Worm (Caenorhabditis elegans): ENCODE data around the gene F21A3.4.
A peak's percentile ranks its signal among the peaks of the same experiment; 100 is the strongest.

F21A3.4 gene

ce11 chrV:15511613-15512216 is 24.7 kb upstream of the F21A3.4 start, which contains the start of gene rpl-38:
rpl-38 (plus strand) TSS chrV:15512166.
- peak; percentile 92 for TF ChIP-seq snu-23 (GFP tag; optimal IDR thresholded peaks at IDR 0.05)
- TF ChIP-seq C04F5.9 (tag; optimal IDR thresholded peaks at IDR 0.05), result peak; percentile 47
- peak; percentile 73 to 84 (median 82) for TF ChIP-seq dpl-1 (GFP tag; optimal IDR thresholded peaks at IDR 0.05)
- no peak for TF ChIP-seq unc-98 (GFP tag; IDR thresholded peaks at IDR 0.05)
- TF ChIP-seq mdl-1 (tag; optimal IDR thresholded peaks at IDR 0.05), result peak in 1 of 2 experiments; percentile 66
- no peak for TF ChIP-seq sptf-1 (tag; optimal IDR thresholded peaks at IDR 0.05)
- no peak for TF ChIP-seq ceh-8 (GFP tag; optimal IDR thresholded peaks at IDR 0.05)
- peak; percentile 62 for TF ChIP-seq nhr-77 (tag; optimal IDR thresholded peaks at IDR 0.05)
- TF ChIP-seq grh-1 (GFP tag; IDR thresholded peaks at IDR 0.05), result peak; percentile 64
- TF ChIP-seq nhr-20 (tag; optimal IDR thresholded peaks at IDR 0.05), result peak; percentile 86
- TF ChIP-seq ets-5 (GFP tag; IDR thresholded peaks at IDR 0.05), result no peak
- TF ChIP-seq isw-1 (GFP tag; IDR thresholded peaks at IDR 0.05), result peak; percentile 86
- no peak for TF ChIP-seq tlp-1 (tag; optimal IDR thresholded peaks at IDR 0.05)
- peak; percentile 35 for TF ChIP-seq hpl-2 (GFP tag; optimal IDR thresholded peaks at IDR 0.05)
- TF ChIP-seq nhr-84 (tag; optimal IDR thresholded peaks at IDR 0.05), result no peak
- no peak for TF ChIP-seq egl-27 (tag; optimal IDR thresholded peaks at IDR 0.05)
- peak; percentile 66 for TF ChIP-seq aly-2 (tag; optimal IDR thresholded peaks at IDR 0.05)
- peak; percentile 7 for TF ChIP-seq nhr-237 (tag; optimal IDR thresholded peaks at IDR 0.05)
- TF ChIP-seq fkh-10 (GFP tag; optimal IDR thresholded peaks at IDR 0.05), result peak; percentile 35
- peak; percentile 77 for TF ChIP-seq irx-1 (tag; optimal IDR thresholded peaks at IDR 0.05)
- TF ChIP-seq nhr-85 (tag), result peak; percentile 91
- peak; percentile 94 for TF ChIP-seq C16A3.4 (tag; optimal IDR thresholded peaks at IDR 0.05)
- peak; percentile 76 for TF ChIP-seq jun-1 (tag; optimal IDR thresholded peaks at IDR 0.05)
- TF ChIP-seq F16B12.6 (tag; optimal IDR thresholded peaks at IDR 0.05), result peak; percentile 50
- peak; percentile 69 for TF ChIP-seq snpc-4 (tag; optimal IDR thresholded peaks at IDR 0.05)
- TF ChIP-seq skn-1 (tag; optimal IDR thresholded peaks at IDR 0.05), result peak; percentile 76
- no peak for TF ChIP-seq zag-1 (tag; optimal IDR thresholded peaks at IDR 0.05)
- no peak for TF ChIP-seq pqm-1 (tag; optimal IDR thresholded peaks at IDR 0.05)
- peak; percentile 86 for TF ChIP-seq nhr-19 (GFP tag; conservative IDR thresholded peaks at IDR 0.05)
- TF ChIP-seq nhr-12 (tag; optimal IDR thresholded peaks at IDR 0.05), result no peak
- TF ChIP-seq lin-13 (GFP tag; optimal IDR thresholded peaks at IDR 0.05), result peak; percentile 77
- TF ChIP-seq rnt-1 (tag; optimal IDR thresholded peaks at IDR 0.05), result peak; percentile 89
- peak; percentile 68 for TF ChIP-seq fos-1 (tag; optimal IDR thresholded peaks at IDR 0.05)
- TF ChIP-seq sup-37 (GFP tag; optimal IDR thresholded peaks at IDR 0.05), result peak; percentile 29
- TF ChIP-seq nhr-90 (tag; optimal IDR thresholded peaks at IDR 0.05; ENCODE audit: poor library complexity), result peak; percentile 80
- TF ChIP-seq ces-1 (GFP tag; optimal IDR thresholded peaks at IDR 0.05), result peak; percentile 17
- peak; percentile 83 to 89 for TF ChIP-seq lin-35 (GFP tag; optimal IDR thresholded peaks at IDR 0.05)
- peak; percentile 90 for TF ChIP-seq nhr-71 (tag; optimal IDR thresholded peaks at IDR 0.05)
- peak; percentile 88 to 89 for TF ChIP-seq efl-1 (optimal IDR thresholded peaks at IDR 0.05)
- peak; percentile 81 to 98 for TF ChIP-seq efl-1 (GFP tag; optimal IDR thresholded peaks at IDR 0.05 in 1 of 2)
- TF ChIP-seq ztf-4 (tag; optimal IDR thresholded peaks at IDR 0.05), result peak; percentile 50
- peak; percentile 67 for TF ChIP-seq elt-2 (tag; optimal IDR thresholded peaks at IDR 0.05)
- TF ChIP-seq fkh-4 (tag; optimal IDR thresholded peaks at IDR 0.05; ENCODE audit: borderline replicate concordance), result peak; percentile 45
- TF ChIP-seq nhr-47 (tag; optimal IDR thresholded peaks at IDR 0.05), result peak; percentile 87
- peak in 1 of 2 experiments; percentile 18 for TF ChIP-seq ztf-11 (tag; optimal IDR thresholded peaks at IDR 0.05)
- TF ChIP-seq swsn-7 (tag; optimal IDR thresholded peaks at IDR 0.05), result peak; percentile 83
- peak; percentile 42 for TF ChIP-seq nhr-11 (tag; optimal IDR thresholded peaks at IDR 0.05)
- peak; percentile 78 for TF ChIP-seq xbp-1 (tag; optimal IDR thresholded peaks at IDR 0.05)
- TF ChIP-seq vab-15 (tag; optimal IDR thresholded peaks at IDR 0.05), result peak; percentile 22
- TF ChIP-seq fkh-8 (tag; optimal IDR thresholded peaks at IDR 0.05), result peak; percentile 68
- peak in 3 of 6 experiments; percentile 55 to 68 (median 57) for TF ChIP-seq elt-3 (tag; optimal IDR thresholded peaks at IDR 0.05)
- TF ChIP-seq unc-86 (tag; optimal IDR thresholded peaks at IDR 0.05), result peak; percentile 78
- peak; percentile 36 for TF ChIP-seq zip-4 (GFP tag; optimal IDR thresholded peaks at IDR 0.05)
